Fruit fly (Drosophila melanogaster): Measurements from ENCODE around the gene CG4198.

Gene CG4198

dm6 chrX:5329266-5329898 is 16.3 kb downstream of the CG4198 start, which contains the start of the genes CG3309 and XRCC1 (continued):
- TF ChIP-seq CG12942 (GFP tag; optimal IDR thresholded peaks at IDR 0.05) (peak; percentile 31), vvl (GFP tag; IDR thresholded peaks at IDR 0.05) (peak; percentile 69), CG12659 (GFP tag; optimal IDR thresholded peaks at IDR 0.05) (peak; percentile 60), wor (GFP tag; IDR thresholded peaks at IDR 0.05) (peak; percentile 22; the same call in 1 of the 2 replicates), CG18619 (GFP tag; optimal IDR thresholded peaks at IDR 0.05) (peak; percentile 23), emc (GFP tag; optimal IDR thresholded peaks at IDR 0.05) (no peak), MBD-R2 (GFP tag; IDR thresholded peaks at IDR 0.05) (peak; percentile 66), Rx (GFP tag; IDR thresholded peaks at IDR 0.05) (0 out of 2 replicates have a peak, but pooled peaks have one; percentile 13), CG4730 (GFP tag; IDR thresholded peaks at IDR 0.05) (0 out of 2 replicates have a peak, but pooled peaks have one; percentile 25), CG8388 (GFP tag; optimal IDR thresholded peaks at IDR 0.05) (peak; percentile 33), CG12769 (tag; optimal IDR thresholded peaks at IDR 0.05) (no peak), CG2889 (GFP tag; IDR thresholded peaks at IDR 0.05) (0 out of 3 replicates have a peak, but pooled peaks have one; percentile 25), ab (GFP tag; optimal IDR thresholded peaks at IDR 0.05) (no peak), dysf (GFP tag; IDR thresholded peaks at IDR 0.05) (peak; percentile 64; the same call in 2 of the 3 replicates), slou (GFP tag; optimal IDR thresholded peaks at IDR 0.05) (no peak), sob (GFP tag; IDR thresholded peaks at IDR 0.05) (peak; percentile 50; the same call in 1 of the 2 replicates), CG10274 (GFP tag; optimal IDR thresholded peaks at IDR 0.05) (no peak), Xbp1 (GFP tag; optimal IDR thresholded peaks at IDR 0.05) (peak; percentile 48), hbn (GFP tag; IDR thresholded peaks at IDR 0.05; ENCODE audit: partially characterized antibody) (peak; percentile 78), CG8944 (GFP tag; optimal IDR thresholded peaks at IDR 0.05) (no peak), dmrt99B (tag; optimal IDR thresholded peaks at IDR 0.05) (no peak), Bteb2 (GFP tag; optimal IDR thresholded peaks at IDR 0.05) (no peak), CG11504 (tag; optimal IDR thresholded peaks at IDR 0.05) (peak; percentile 59), CG15514 (GFP tag; optimal IDR thresholded peaks at IDR 0.05) (peak; percentile 32), sna (GFP tag; IDR thresholded peaks at IDR 0.05; ENCODE audit: partially characterized antibody) (peak; percentile 87), CG30403 (GFP tag; optimal IDR thresholded peaks at IDR 0.05) (peak; percentile 55), ranshi (GFP tag; IDR thresholded peaks at IDR 0.05) (peak; percentile 33; the same call in 1 of the 2 replicates), Fer3 (tag; optimal IDR thresholded peaks at IDR 0.05) (peak; percentile 17), sens (GFP tag) (peak; percentile 73), CG34224 (GFP tag; IDR thresholded peaks at IDR 0.05; ENCODE audit: partially characterized antibody) (peak; percentile 65), CG8290 (GFP tag; optimal IDR thresholded peaks at IDR 0.05) (peak; percentile 97), CG8290 (tag; optimal IDR thresholded peaks at IDR 0.05) (peak; percentile 94 to 98), chinmo (GFP tag; IDR thresholded peaks at IDR 0.05; ENCODE audit: partially characterized antibody) (0 out of 4 replicates have a peak, but pooled peaks have one; percentile 18), CG15479 (GFP tag; optimal IDR thresholded peaks at IDR 0.05) (no peak), zen (tag; optimal IDR thresholded peaks at IDR 0.05) (peak; percentile 41), CG3163 (GFP tag; optimal IDR thresholded peaks at IDR 0.05) (no peak), hb (GFP tag; IDR thresholded peaks at IDR 0.05; ENCODE audit: partially characterized antibody) (peak; percentile 81), al (GFP tag; IDR thresholded peaks at IDR 0.05) (peak; percentile 59), pzg (GFP tag; optimal IDR thresholded peaks at IDR 0.05) (peak; percentile 25), Nf-YA (GFP tag; IDR thresholded peaks at IDR 0.05) (no peak), esg (GFP tag; conservative IDR thresholded peaks at IDR 0.05) (peak; percentile 44; the same call in 1 of the 2 replicates), gsb-n (tag; optimal IDR thresholded peaks at IDR 0.05) (peak; percentile 36), Ptx1 (GFP tag; IDR thresholded peaks at IDR 0.05) (peak; percentile 71), PHDP (tag; optimal IDR thresholded peaks at IDR 0.05) (peak; percentile 39), CG12219 (GFP tag; optimal IDR thresholded peaks at IDR 0.05) (no peak), bbx (GFP tag; IDR thresholded peaks at IDR 0.05; ENCODE audit: partially characterized antibody) (peak; percentile 76), Adf1 (GFP tag; IDR thresholded peaks at IDR 0.05) (peak; percentile 38; the same call in 1 of the 2 replicates), HmgZ (tag; optimal IDR thresholded peaks at IDR 0.05) (no peak), Meics (GFP tag; optimal IDR thresholded peaks at IDR 0.05) (peak; percentile 82)
